Worm (Caenorhabditis elegans): ENCODE data around the gene dhcr-24.

DNA sequence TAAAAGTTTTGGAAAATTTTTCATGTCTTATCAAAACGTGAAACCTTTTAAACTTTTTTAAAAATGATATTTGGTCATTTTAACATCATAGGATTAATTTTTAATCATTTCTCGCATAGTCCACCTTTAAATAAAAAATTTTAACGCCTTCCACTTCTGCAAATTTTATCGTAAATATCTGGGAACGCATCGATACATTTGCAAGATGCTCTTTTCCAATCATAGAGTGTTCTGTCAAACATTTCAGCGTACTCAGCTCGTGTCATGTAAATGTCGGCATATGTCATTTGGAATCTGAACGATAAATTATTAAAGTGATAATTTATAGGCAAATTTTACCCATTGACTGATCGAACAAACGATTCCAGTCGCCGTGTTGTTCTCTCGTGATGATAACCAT, 4.0 kb downstream of the dhcr-24 start, which contains the start of gene F52H2.5:
- TF ChIP-seq nhr-12 (tag; optimal IDR thresholded peaks at IDR 0.05) (no peak), pqm-1 (tag; optimal IDR thresholded peaks at IDR 0.05) (no peak), fkh-10 (GFP tag; optimal IDR thresholded peaks at IDR 0.05) (no peak)

Measured in whole organism, L1 larva.